Worm (Caenorhabditis elegans): ENCODE data around the gene Y62H9A.10.

DNA sequence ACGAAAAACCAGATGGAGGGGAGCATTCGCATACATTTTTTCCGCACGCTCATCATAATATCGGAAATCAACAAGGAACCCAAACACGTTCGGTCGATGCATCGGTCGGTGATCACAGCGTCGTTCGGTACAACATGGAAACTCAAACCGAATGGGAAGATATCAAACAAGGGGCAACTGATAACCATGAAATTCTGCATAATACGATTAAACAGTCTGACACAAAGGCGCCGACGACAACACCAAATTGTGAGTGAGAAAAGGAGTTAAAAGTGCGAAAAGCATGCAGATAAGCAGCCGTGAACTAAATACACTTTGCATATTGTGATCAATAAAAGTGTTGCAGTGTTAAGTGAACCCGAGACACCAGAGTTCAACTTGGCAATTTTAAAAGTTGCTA, 22.7 kb upstream of the Y62H9A.10 start:
- TF ChIP-seq him-1 (tag; optimal IDR thresholded peaks at IDR 0.05) = no peak
- TF ChIP-seq dao-5 (tag; optimal IDR thresholded peaks at IDR 0.05) = no peak
- no peak for TF ChIP-seq W03F9.2 (tag; optimal IDR thresholded peaks at IDR 0.05)

Data from whole organism, L4/young adult.